Worm (Caenorhabditis elegans) whole organism, L1 larva: ENCODE data around the gene K05F1.6.

ENCODE experiments used
- ceh-82 ChIP-seq, 3 experiments: fragments of 150-350 bp in 1 of 3; sonication (generic microtip) in 2 of 3; optimal IDR thresholded peaks; 2 replicates each; lab custom pipeline; 2014 to 2017; ENCODE audit warnings: missing biosample characterization in 3 of 3, missing genetic modification characterization in 3 of 3
- ceh-88 ChIP-seq: fragments of 200-800 bp; sonication (Bioruptor generic); IDR thresholded peaks from 2 replicates; pipeline ENCODE4 v1.3.6; 2022; ENCODE audit warnings: missing genetic modification characterization, missing compliant biosample characterization
- efl-1 ChIP-seq, 4 experiments: fragments of 150-350 bp; optimal IDR thresholded peaks in 3 of 4; peaks in 1 of 4; 1 replicate in 1 of 4; 2 replicates in 3 of 4; lab custom pipeline; 2014; ENCODE audit warnings: missing biosample characterization in 2 of 4, missing genetic modification characterization in 2 of 4, missing genetic modification reagents in 2 of 4
- isw-1 ChIP-seq: fragments of 200-800 bp; sonication (Bioruptor generic); IDR thresholded peaks from 2 replicates; pipeline ENCODE4 v1.3.6; 2022; ENCODE audit warnings: missing genetic modification characterization, missing compliant biosample characterization
- lin-15B ChIP-seq: fragments of 150-350 bp; sonication (generic microtip); optimal IDR thresholded peaks from 3 replicates; lab custom pipeline; 2014; ENCODE audit warnings: missing biosample characterization, missing genetic modification characterization
- nhr-12 ChIP-seq: sonication (generic microtip); optimal IDR thresholded peaks from 2 replicates; lab custom pipeline; 2017; ENCODE audit warnings: missing biosample characterization, missing genetic modification characterization
- nhr-71 ChIP-seq: sonication (generic microtip); optimal IDR thresholded peaks from 2 replicates; lab custom pipeline; 2016; ENCODE audit warnings: mild to moderate bottlenecking, missing genetic modification characterization, moderate library complexity, missing compliant biosample characterization
- sptf-1 ChIP-seq: fragments of 150-350 bp; optimal IDR thresholded peaks from 2 replicates; lab custom pipeline; 2014; ENCODE audit warnings: missing biosample characterization, missing genetic modification characterization
- unc-98 ChIP-seq: fragments of 200-800 bp; sonication (Bioruptor generic); IDR thresholded peaks from 2 replicates; pipeline ENCODE4 v1.3.6; 2022; ENCODE audit warnings: missing genetic modification characterization, missing compliant biosample characterization
- ztf-11 ChIP-seq, 2 experiments: sonication (generic microtip); optimal IDR thresholded peaks; 2 replicates each; lab custom pipeline; 2016 to 2017; ENCODE audit warnings: missing genetic modification characterization in 2 of 2, missing biosample characterization in 1 of 2, missing compliant biosample characterization in 1 of 2
- ztf-4 ChIP-seq: fragments of 150-350 bp; optimal IDR thresholded peaks from 2 replicates; lab custom pipeline; 2014; ENCODE audit warnings: missing biosample characterization, missing genetic modification characterization

DNA sequence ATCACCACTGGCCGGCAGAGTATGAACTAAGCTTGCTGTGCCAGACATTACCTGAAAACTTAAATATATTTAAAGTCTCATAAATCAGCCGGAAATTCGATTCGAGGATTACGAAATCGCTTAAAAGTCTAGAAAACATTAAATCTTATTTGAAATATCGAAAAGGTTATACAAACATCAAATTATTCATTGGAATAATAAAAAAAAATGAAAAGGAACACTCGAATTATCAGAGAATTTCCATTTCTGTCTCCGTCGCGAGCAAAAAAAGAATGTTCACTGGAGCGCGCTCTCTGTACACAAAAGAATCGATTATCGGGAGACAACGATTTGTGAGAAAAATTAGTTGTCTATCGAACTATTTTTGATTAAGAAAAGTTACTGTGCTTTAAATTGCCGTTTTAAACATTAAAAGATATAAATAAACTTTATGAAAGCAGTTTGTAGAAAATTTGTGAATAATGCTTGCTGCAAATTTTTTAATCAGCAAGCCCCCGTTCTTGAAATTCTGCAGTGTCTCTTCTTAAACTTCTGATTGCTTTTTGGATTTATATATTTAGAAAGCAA, 53.9 kb downstream of the K05F1.6 start, which contains the start of gene fzo-1:
- TF ChIP-seq unc-98 (GFP tag; lab: Robert Waterston, UW) (peak; percentile 92), sptf-1 (tag; lab: Kevin White, UChicago) (no peak), lin-15B (tag; lab: Kevin White, UChicago) (peak; percentile 15), ceh-88 (GFP tag; lab: Robert Waterston, UW) (peak; percentile 24; the same call in 1 of the 2 replicates), ztf-4 (tag; lab: Kevin White, UChicago) (no peak), isw-1 (GFP tag; lab: Robert Waterston, UW) (peak; percentile 52), nhr-71 (tag; lab: Kevin White, UChicago) (peak; percentile 74), ztf-11 (tag; optimal IDR thresholded peaks at IDR 0.05; lab: Kevin White, UChicago) (peak in 1 of 2 experiments; percentile 64), efl-1 (optimal IDR thresholded peaks at IDR 0.05; lab: Kevin White, UChicago) (peak; percentile 42 to 50), efl-1 (GFP tag; optimal IDR thresholded peaks at IDR 0.05 in 1 of 2; lab: Kevin White, UChicago) (peak; percentile 22 to 36), ceh-82 (tag; optimal IDR thresholded peaks at IDR 0.05; lab: Kevin White, UChicago) (no peak), nhr-12 (tag; lab: Kevin White, UChicago) (no peak)
